Worm (Caenorhabditis elegans): ENCODE data around the gene mdmh-35.

DNA sequence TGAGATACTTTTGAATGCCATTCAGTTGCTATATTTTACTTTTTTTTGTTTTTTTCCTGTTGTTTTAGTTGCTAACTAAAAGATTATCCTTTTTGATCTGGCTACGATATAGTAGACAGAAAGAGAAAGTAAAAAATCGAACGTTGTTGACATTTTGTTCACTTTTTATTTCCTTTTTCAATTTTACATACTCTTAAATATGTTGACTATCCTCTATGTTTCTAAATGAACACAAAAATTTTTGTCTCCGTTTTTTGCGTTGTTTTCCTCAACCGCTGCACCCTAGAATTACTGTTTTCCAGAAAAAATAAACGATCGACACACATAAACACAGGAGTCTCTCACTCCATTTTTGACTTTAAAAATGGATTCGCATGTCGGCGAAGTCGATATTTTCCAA lies 13.5 kb downstream of the mdmh-35 start, which contains the start of gene klp-3:
- TF ChIP-seq hmg-4 (GFP tag; optimal IDR thresholded peaks at IDR 0.05) (no peak), tbx-11 (GFP tag; IDR thresholded peaks at IDR 0.05) (no peak), ama-1 (optimal IDR thresholded peaks at IDR 0.05) (no peak), B0310.2 (tag; optimal IDR thresholded peaks at IDR 0.05) (no peak), sea-1 (GFP tag; conservative IDR thresholded peaks at IDR 0.05) (no peak), tra-4 (tag; optimal IDR thresholded peaks at IDR 0.05) (no peak), flt-1 (GFP tag; IDR thresholded peaks at IDR 0.05) (no peak), aly-1 (tag; optimal IDR thresholded peaks at IDR 0.05) (no peak), ceh-36 (tag; optimal IDR thresholded peaks at IDR 0.05) (no peak), F13C5.2 (tag; optimal IDR thresholded peaks at IDR 0.05) (no peak), ets-7 (tag; optimal IDR thresholded peaks at IDR 0.05) (no peak), ceh-13 (GFP tag; optimal IDR thresholded peaks at IDR 0.05) (no peak), tbx-37 (GFP tag; conservative IDR thresholded peaks at IDR 0.05) (no peak), scrt-1 (GFP tag; IDR thresholded peaks at IDR 0.05) (no peak)

All from whole organism, early embryonic.